Fruit fly (Drosophila melanogaster) S2 (cell line): Measurements from ENCODE around the gene CG15888.

ENCODE experiments used
- CG8478 ChIP-seq: fragments of >200 bp; optimal IDR thresholded peaks from 2 replicates; lab custom pipeline; 2018
- CTCF ChIP-seq, 2 experiments: fragments of >200 bp; optimal IDR thresholded peaks; 2 replicates each; lab custom pipeline; 2018

DNA sequence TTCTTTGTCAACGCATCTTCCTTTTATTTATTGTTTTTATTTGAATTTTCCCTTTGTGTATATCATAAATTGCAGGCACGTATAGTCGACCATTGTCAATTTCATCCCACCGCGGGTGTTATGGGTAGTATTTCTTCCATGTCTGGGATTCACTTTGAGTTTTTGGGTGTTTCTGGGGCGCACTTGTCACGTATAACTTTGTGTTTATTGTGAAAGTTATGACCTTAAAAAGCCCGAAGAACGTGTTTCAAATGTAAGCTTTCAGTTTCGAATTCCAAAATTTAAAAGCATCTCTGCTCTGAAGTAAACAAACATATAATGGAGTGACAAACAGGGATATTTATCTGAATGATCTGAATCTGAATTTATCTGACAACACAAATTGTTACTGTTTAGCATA lies 20.3 kb upstream of the CG15888 start:
- TF ChIP-seq CG8478 (lab: Kevin White, UChicago) = no peak
- TF ChIP-seq CTCF (optimal IDR thresholded peaks at IDR 0.05; lab: Kevin White, UChicago) = no peak
